Worm (Caenorhabditis elegans) whole organism, L1 larva: Measurements from ENCODE around the gene lcmt-1.

Source experiments
- C16A3.4 ChIP-seq: fragments of 150-350 bp; optimal IDR thresholded peaks from 2 replicates; lab custom pipeline; 2014; ENCODE audit warnings: missing biosample characterization, missing genetic modification characterization
- C34B4.2 ChIP-seq: sonication (generic microtip); optimal IDR thresholded peaks from 2 replicates; lab custom pipeline; 2017; ENCODE audit warnings: mild to moderate bottlenecking, missing genetic modification characterization, missing compliant biosample characterization
- F16B12.6 ChIP-seq: fragments of 150-350 bp; optimal IDR thresholded peaks from 2 replicates; lab custom pipeline; 2014; ENCODE audit warnings: missing biosample characterization, missing genetic modification characterization
- Y116A8C.19 ChIP-seq: sonication (generic microtip); optimal IDR thresholded peaks from 2 replicates; lab custom pipeline; 2016; ENCODE audit warnings: missing compliant biosample characterization, missing genetic modification characterization, borderline replicate concordance
- aha-1 ChIP-seq: fragments of 150-350 bp; optimal IDR thresholded peaks from 2 replicates; lab custom pipeline; 2014; ENCODE audit warnings: missing biosample characterization, missing genetic modification characterization
- ama-1 ChIP-seq: fragments of 150-350 bp; optimal IDR thresholded peaks from 2 replicates; lab custom pipeline; 2014
- blmp-1 ChIP-seq: fragments of 150-350 bp; optimal IDR thresholded peaks from 2 replicates; lab custom pipeline; 2014; ENCODE audit warnings: missing biosample characterization, missing genetic modification characterization
- ceh-63 ChIP-seq: fragments of 200-800 bp; sonication (Bioruptor generic); optimal IDR thresholded peaks from 2 replicates; lab custom pipeline; 2018; ENCODE audit warnings: mild to moderate bottlenecking, missing genetic modification characterization, missing compliant biosample characterization
- ceh-8 ChIP-seq: fragments of 200-800 bp; sonication (Bioruptor generic); optimal IDR thresholded peaks from 2 replicates; lab custom pipeline; 2018; ENCODE audit warnings: mild to moderate bottlenecking, missing genetic modification characterization, moderate library complexity, missing compliant biosample characterization
- ceh-88 ChIP-seq: fragments of 200-800 bp; sonication (Bioruptor generic); IDR thresholded peaks from 2 replicates; pipeline ENCODE4 v1.3.6; 2022; ENCODE audit warnings: missing genetic modification characterization, missing compliant biosample characterization
- ces-1 ChIP-seq: fragments of 150-350 bp; optimal IDR thresholded peaks from 2 replicates; lab custom pipeline; 2014; ENCODE audit warnings: missing biosample characterization, missing genetic modification reagents, missing genetic modification characterization
- dsc-1 ChIP-seq: sonication (generic microtip); optimal IDR thresholded peaks from 2 replicates; lab custom pipeline; 2016; ENCODE audit warnings: mild to moderate bottlenecking, missing genetic modification characterization, missing compliant biosample characterization
- efl-1 ChIP-seq, 4 experiments: fragments of 150-350 bp; optimal IDR thresholded peaks in 3 of 4; peaks in 1 of 4; 1 replicate in 1 of 4; 2 replicates in 3 of 4; lab custom pipeline; 2014; ENCODE audit warnings: missing biosample characterization in 2 of 4, missing genetic modification characterization in 2 of 4, missing genetic modification reagents in 2 of 4
- efl-3 ChIP-seq: fragments of 200-800 bp; sonication (Bioruptor generic); optimal IDR thresholded peaks from 2 replicates; lab custom pipeline; 2018; ENCODE audit warnings: mild to moderate bottlenecking, missing genetic modification characterization, missing compliant biosample characterization
- egl-13 ChIP-seq: sonication (generic microtip); optimal IDR thresholded peaks from 2 replicates; lab custom pipeline; 2016; ENCODE audit warnings: missing genotype, missing genetic modification reagents, missing genetic modification characterization, missing compliant biosample characterization
- egl-27 ChIP-seq, 2 experiments: fragments of 150-350 bp in 1 of 2; sonication (generic microtip); optimal IDR thresholded peaks; 3 replicates each; lab custom pipeline; 2017 to 2018; ENCODE audit warnings: missing biosample characterization in 2 of 2, missing genetic modification characterization in 2 of 2, missing genetic modification reagents in 2 of 2
- elt-2 ChIP-seq: sonication (generic microtip); optimal IDR thresholded peaks from 2 replicates; lab custom pipeline; 2016; ENCODE audit warnings: missing genetic modification characterization, mild to moderate bottlenecking, inconsistent platforms, missing compliant biosample characterization, missing genetic modification reagents
- ets-5 ChIP-seq: fragments of 200-800 bp; sonication (Bioruptor generic); IDR thresholded peaks from 2 replicates; pipeline ENCODE4 v1.3.6; 2022; ENCODE audit warnings: missing genetic modification characterization, missing compliant biosample characterization
- fkh-10 ChIP-seq: sonication (generic microtip); optimal IDR thresholded peaks from 2 replicates; lab custom pipeline; 2017; ENCODE audit warnings: missing biosample characterization, missing genetic modification reagents, missing genetic modification characterization
- fos-1 ChIP-seq: fragments of 150-350 bp; optimal IDR thresholded peaks from 2 replicates; lab custom pipeline; 2014; ENCODE audit warnings: missing biosample characterization, missing genetic modification characterization
- grh-1 ChIP-seq: fragments of 200-800 bp; sonication (Bioruptor generic); IDR thresholded peaks from 2 replicates; pipeline ENCODE4 v1.3.6; 2022; ENCODE audit warnings: missing genetic modification reagents, missing genetic modification characterization, missing compliant biosample characterization
- hlh-17 ChIP-seq: fragments of 200-800 bp; sonication (Bioruptor generic); optimal IDR thresholded peaks from 2 replicates; lab custom pipeline; 2018; ENCODE audit warnings: missing genetic modification characterization, mild to moderate bottlenecking, missing compliant biosample characterization, moderate library complexity, borderline replicate concordance
- isw-1 ChIP-seq: fragments of 200-800 bp; sonication (Bioruptor generic); IDR thresholded peaks from 2 replicates; pipeline ENCODE4 v1.3.6; 2022; ENCODE audit warnings: missing genetic modification characterization, missing compliant biosample characterization
- jun-1 ChIP-seq: fragments of 150-350 bp; optimal IDR thresholded peaks from 2 replicates; lab custom pipeline; 2014; ENCODE audit warnings: missing biosample characterization, missing genetic modification reagents, missing genetic modification characterization
- lin-13 ChIP-seq: fragments of 150-350 bp; optimal IDR thresholded peaks from 2 replicates; lab custom pipeline; 2014; ENCODE audit warnings: missing biosample characterization, missing genetic modification reagents, missing genetic modification characterization
- lin-15B ChIP-seq: fragments of 150-350 bp; sonication (generic microtip); optimal IDR thresholded peaks from 3 replicates; lab custom pipeline; 2014; ENCODE audit warnings: missing biosample characterization, missing genetic modification characterization
- lir-3 ChIP-seq: sonication (generic microtip); optimal IDR thresholded peaks from 2 replicates; lab custom pipeline; 2016; ENCODE audit warnings: mild to moderate bottlenecking, missing genetic modification characterization, moderate library complexity, missing compliant biosample characterization; ENCODE audit not compliant: poor library complexity
- lsy-2 ChIP-seq, 2 experiments: fragments of 150-350 bp; optimal IDR thresholded peaks; 2 replicates each; lab custom pipeline; 2014; ENCODE audit warnings: missing biosample characterization in 2 of 2, missing genetic modification characterization in 2 of 2
- nhr-11 ChIP-seq: fragments of 150-350 bp; optimal IDR thresholded peaks from 2 replicates; lab custom pipeline; 2014; ENCODE audit warnings: missing biosample characterization, missing genetic modification characterization
- nhr-12 ChIP-seq: sonication (generic microtip); optimal IDR thresholded peaks from 2 replicates; lab custom pipeline; 2017; ENCODE audit warnings: missing biosample characterization, missing genetic modification characterization
- nhr-20 ChIP-seq: sonication (generic microtip); optimal IDR thresholded peaks from 2 replicates; lab custom pipeline; 2016; ENCODE audit warnings: mild to moderate bottlenecking, missing genetic modification characterization, missing compliant biosample characterization
- nhr-237 ChIP-seq: fragments of 150-350 bp; optimal IDR thresholded peaks from 2 replicates; lab custom pipeline; 2014; ENCODE audit warnings: missing biosample characterization, missing genetic modification characterization
- nhr-28 ChIP-seq: fragments of 150-350 bp; optimal IDR thresholded peaks from 2 replicates; lab custom pipeline; 2014; ENCODE audit warnings: missing biosample characterization, missing genetic modification characterization
- nhr-47 ChIP-seq: sonication (generic microtip); optimal IDR thresholded peaks from 2 replicates; lab custom pipeline; 2016; ENCODE audit warnings: mild to moderate bottlenecking, missing genetic modification characterization, moderate library complexity, missing compliant biosample characterization
- nhr-71 ChIP-seq: sonication (generic microtip); optimal IDR thresholded peaks from 2 replicates; lab custom pipeline; 2016; ENCODE audit warnings: mild to moderate bottlenecking, missing genetic modification characterization, moderate library complexity, missing compliant biosample characterization
- nhr-84 ChIP-seq: sonication (generic microtip); optimal IDR thresholded peaks from 2 replicates; lab custom pipeline; 2017; ENCODE audit warnings: missing biosample characterization, missing genetic modification characterization
- nhr-90 ChIP-seq: sonication (generic microtip); optimal IDR thresholded peaks from 2 replicates; lab custom pipeline; 2016; ENCODE audit warnings: mild to moderate bottlenecking, missing genetic modification characterization, missing compliant biosample characterization; ENCODE audit not compliant: poor library complexity
- pag-3 ChIP-seq: sonication (generic microtip); optimal IDR thresholded peaks from 2 replicates; lab custom pipeline; 2017; ENCODE audit warnings: missing genetic modification characterization, mild to moderate bottlenecking, missing compliant biosample characterization, antibody characterized with exemption, borderline replicate concordance; ENCODE audit not compliant: insufficient read depth
- pqm-1 ChIP-seq: sonication (generic microtip); optimal IDR thresholded peaks from 3 replicates; lab custom pipeline; 2017; ENCODE audit warnings: missing biosample characterization, missing genetic modification characterization
- rnt-1 ChIP-seq: sonication (generic microtip); optimal IDR thresholded peaks from 2 replicates; lab custom pipeline; 2016; ENCODE audit warnings: mild to moderate bottlenecking, missing genetic modification characterization, moderate library complexity, missing compliant biosample characterization
- snpc-4 ChIP-seq: fragments of 150-350 bp; optimal IDR thresholded peaks from 2 replicates; lab custom pipeline; 2014; ENCODE audit warnings: missing biosample characterization, missing genetic modification characterization
- sup-37 ChIP-seq: fragments of 200-800 bp; sonication (Bioruptor generic); optimal IDR thresholded peaks from 2 replicates; lab custom pipeline; 2018; ENCODE audit warnings: mild to moderate bottlenecking, missing genetic modification characterization, missing compliant biosample characterization
- swsn-7 ChIP-seq: sonication (generic microtip); optimal IDR thresholded peaks from 2 replicates; lab custom pipeline; 2016; ENCODE audit warnings: missing genetic modification characterization, missing compliant biosample characterization
- unc-130 ChIP-seq: fragments of 150-350 bp; optimal IDR thresholded peaks from 2 replicates; lab custom pipeline; 2017; ENCODE audit warnings: missing biosample characterization, missing genetic modification characterization, inconsistent platforms
- unc-62 ChIP-seq: fragments of 150-350 bp; optimal IDR thresholded peaks from 2 replicates; lab custom pipeline; 2014; ENCODE audit warnings: missing biosample characterization, missing genetic modification reagents, missing genetic modification characterization
- unc-86 ChIP-seq: sonication (generic microtip); optimal IDR thresholded peaks from 2 replicates; lab custom pipeline; 2016; ENCODE audit warnings: missing genetic modification characterization, missing compliant biosample characterization
- unc-98 ChIP-seq: fragments of 200-800 bp; sonication (Bioruptor generic); IDR thresholded peaks from 2 replicates; pipeline ENCODE4 v1.3.6; 2022; ENCODE audit warnings: missing genetic modification characterization, missing compliant biosample characterization
- vab-15 ChIP-seq: sonication (generic microtip); optimal IDR thresholded peaks from 2 replicates; lab custom pipeline; 2017; ENCODE audit warnings: missing genotype, mild to moderate bottlenecking, missing genetic modification characterization, missing compliant biosample characterization
- zip-4 ChIP-seq: fragments of 200-800 bp; sonication (Bioruptor generic); optimal IDR thresholded peaks from 2 replicates; lab custom pipeline; 2018; ENCODE audit warnings: mild to moderate bottlenecking, missing genetic modification characterization, moderate library complexity, missing compliant biosample characterization
- ztf-11 ChIP-seq, 2 experiments: sonication (generic microtip); optimal IDR thresholded peaks; 2 replicates each; lab custom pipeline; 2016 to 2017; ENCODE audit warnings: missing genetic modification characterization in 2 of 2, missing biosample characterization in 1 of 2, missing compliant biosample characterization in 1 of 2

The lcmt-1 gene

ce11 chrIII:4313061-4313962 is 29.9 kb upstream of the lcmt-1 start, which contains the start of the genes evl-14 and dcn-1 (continued):
- no peak for TF ChIP-seq aha-1 (tag; lab: Kevin White, UChicago)
- TF ChIP-seq ceh-8, result no peak
- TF ChIP-seq unc-86, result peak; percentile 65
- peak; percentile 60 for TF ChIP-seq unc-130 (tag; lab: Kevin White, UChicago)
- TF ChIP-seq egl-27 (tag; optimal IDR thresholded peaks at IDR 0.05; lab: Kevin White, UChicago), result no peak
- TF ChIP-seq dsc-1 (tag; lab: Kevin White, UChicago), result peak; percentile 56
- peak; percentile 29 for TF ChIP-seq egl-13 (tag; lab: Kevin White, UChicago)
- TF ChIP-seq pag-3, result no peak
- TF ChIP-seq nhr-47 (tag; lab: Kevin White, UChicago), result peak; percentile 79
- no peak for TF ChIP-seq sup-37 (GFP tag; lab: Kevin White, UChicago)
- no peak for TF ChIP-seq ama-1
- TF ChIP-seq nhr-11 (tag; lab: Kevin White, UChicago), result no peak
- TF ChIP-seq F16B12.6, result peak; percentile 52
- no peak for TF ChIP-seq ceh-63
- peak; percentile 80 to 81 for TF ChIP-seq efl-1 (optimal IDR thresholded peaks at IDR 0.05; lab: Kevin White, UChicago)
- peak; percentile 75 to 97 for TF ChIP-seq efl-1 (GFP tag; optimal IDR thresholded peaks at IDR 0.05 in 1 of 2; lab: Kevin White, UChicago)
- TF ChIP-seq hlh-17 (GFP tag; lab: Kevin White, UChicago), result no peak
- no peak for TF ChIP-seq nhr-84 (tag; lab: Kevin White, UChicago)
- TF ChIP-seq jun-1 (tag; lab: Kevin White, UChicago), result peak; percentile 50
- peak; percentile 64 for TF ChIP-seq blmp-1
- TF ChIP-seq ces-1 (GFP tag; lab: Kevin White, UChicago), result no peak
- TF ChIP-seq vab-15 (tag; lab: Kevin White, UChicago), result no peak
- TF ChIP-seq elt-2 (tag; lab: Kevin White, UChicago), result no peak
- no peak for TF ChIP-seq efl-3 (GFP tag; lab: Kevin White, UChicago)
- TF ChIP-seq swsn-7, result peak; percentile 78
- TF ChIP-seq ztf-11 (tag; optimal IDR thresholded peaks at IDR 0.05; lab: Kevin White, UChicago), result no peak
- TF ChIP-seq nhr-20, result peak; percentile 86
- TF ChIP-seq zip-4 (GFP tag; lab: Kevin White, UChicago), result no peak
- TF ChIP-seq nhr-237 (tag; lab: Kevin White, UChicago), result no peak
- peak; percentile 64 for TF ChIP-seq nhr-90 (tag; lab: Kevin White, UChicago)
- no peak for TF ChIP-seq rnt-1 (tag; lab: Kevin White, UChicago)
- peak; percentile 48 for TF ChIP-seq isw-1 (GFP tag; lab: Robert Waterston, UW)
- TF ChIP-seq nhr-12 (tag; lab: Kevin White, UChicago), result no peak
- TF ChIP-seq C16A3.4 (tag; lab: Kevin White, UChicago), result peak; percentile 84
- peak; percentile 81 to 90 for TF ChIP-seq lsy-2 (tag; optimal IDR thresholded peaks at IDR 0.05; lab: Kevin White, UChicago)
- TF ChIP-seq ets-5 (GFP tag; lab: Robert Waterston, UW), result no peak
- no peak for TF ChIP-seq ceh-88 (GFP tag; lab: Robert Waterston, UW)
- TF ChIP-seq lin-13 (GFP tag; lab: Kevin White, UChicago), result peak; percentile 68
- no peak for TF ChIP-seq fos-1 (tag; lab: Kevin White, UChicago)
- TF ChIP-seq Y116A8C.19, result no peak
- peak; percentile 61 for TF ChIP-seq lir-3 (tag; lab: Kevin White, UChicago)
- no peak for TF ChIP-seq C34B4.2 (tag; lab: Kevin White, UChicago)
- no peak for TF ChIP-seq unc-62
- TF ChIP-seq lin-15B (tag; lab: Kevin White, UChicago), result peak; percentile 65
- peak; percentile 90 for TF ChIP-seq nhr-71 (tag; lab: Kevin White, UChicago)
- no peak for TF ChIP-seq unc-98 (GFP tag; lab: Robert Waterston, UW)
- TF ChIP-seq grh-1 (GFP tag; lab: Robert Waterston, UW), result no peak
- TF ChIP-seq fkh-10, result no peak
- no peak for TF ChIP-seq pqm-1 (tag; lab: Kevin White, UChicago)
- peak; percentile 11 for TF ChIP-seq snpc-4 (tag; lab: Kevin White, UChicago)
- no peak for TF ChIP-seq nhr-28 (tag; lab: Kevin White, UChicago)
